Fruit fly (Drosophila melanogaster) whole organism, embryonic: ENCODE measurements around the gene CG11409.

ENCODE experiments used
- Adf1 ChIP-seq: fragments of 200-800 bp; sonication (Bioruptor generic); IDR thresholded peaks from 2 replicates; pipeline ENCODE4 v1.3.6; 2022; ENCODE audit warnings: missing biosample characterization, missing genetic modification characterization
- Antp ChIP-seq: fragments of 200-800 bp; sonication (Bioruptor generic); optimal IDR thresholded peaks from 3 replicates; lab custom pipeline; 2016; ENCODE audit warnings: missing biosample characterization, missing genetic modification characterization
- Asciz ChIP-seq: fragments of 200-800 bp; sonication (Bioruptor generic); optimal IDR thresholded peaks from 2 replicates; lab custom pipeline; 2017; ENCODE audit warnings: missing biosample characterization, mild to moderate bottlenecking, missing genetic modification characterization, missing genetic modification reagents
- CG10209 ChIP-seq: fragments of 200-800 bp; sonication (Bioruptor generic); optimal IDR thresholded peaks from 3 replicates; lab custom pipeline; 2017; ENCODE audit warnings: missing biosample characterization, mild to moderate bottlenecking, missing genetic modification characterization, missing genetic modification reagents
- CG11560 ChIP-seq: fragments of 200-800 bp; sonication (Bioruptor generic); IDR thresholded peaks from 3 replicates; pipeline ENCODE4 v1.3.6; 2022; ENCODE audit warnings: missing biosample characterization, missing genetic modification characterization
- CG12391 ChIP-seq: fragments of 200-800 bp; sonication (Bioruptor generic); optimal IDR thresholded peaks from 3 replicates; lab custom pipeline; 2018; ENCODE audit warnings: missing biosample characterization, mild to moderate bottlenecking, missing genetic modification characterization, moderate library complexity
- CG13287 ChIP-seq: fragments of 200-800 bp; sonication (Bioruptor generic); IDR thresholded peaks from 2 replicates; pipeline ENCODE4 v1.3.6; 2022; ENCODE audit warnings: missing biosample characterization, missing genetic modification characterization; ENCODE audit not compliant: partially characterized antibody
- CG13624 ChIP-seq: fragments of 200-800 bp; sonication (Bioruptor generic); optimal IDR thresholded peaks from 2 replicates; lab custom pipeline; 2016; ENCODE audit warnings: missing biosample characterization, missing genetic modification characterization
- CG14710 ChIP-seq: fragments of 200-800 bp; sonication (Bioruptor generic); optimal IDR thresholded peaks from 3 replicates; lab custom pipeline; 2019; ENCODE audit warnings: missing biosample characterization, mild to moderate bottlenecking, missing genetic modification characterization, moderate library complexity
- CG15073 ChIP-seq: fragments of 200-800 bp; sonication (Bioruptor generic); optimal IDR thresholded peaks from 2 replicates; lab custom pipeline; 2016; ENCODE audit warnings: missing biosample characterization, missing genetic modification characterization
- CG1603 ChIP-seq: fragments of 200-800 bp; sonication (Bioruptor generic); optimal IDR thresholded peaks from 2 replicates; lab custom pipeline; 2019; ENCODE audit warnings: missing biosample characterization, mild to moderate bottlenecking, missing genetic modification characterization, moderate library complexity
- CG17359 ChIP-seq: fragments of 200-800 bp; sonication (Bioruptor generic); optimal IDR thresholded peaks from 3 replicates; lab custom pipeline; 2018; ENCODE audit warnings: missing biosample characterization, mild to moderate bottlenecking, missing genetic modification characterization, moderate library complexity
- CG17829 ChIP-seq: fragments of 200-800 bp; optimal IDR thresholded peaks from 2 replicates; lab custom pipeline; 2019; ENCODE audit warnings: missing biosample characterization, mild to moderate bottlenecking, missing genetic modification characterization, moderate library complexity
- CG2129 ChIP-seq: fragments of 200-800 bp; sonication (Bioruptor generic); IDR thresholded peaks from 2 replicates; pipeline ENCODE4 v1.3.6; 2022; ENCODE audit warnings: missing biosample characterization, missing genetic modification characterization; ENCODE audit not compliant: partially characterized antibody
- CG2202 ChIP-seq: fragments of 200-800 bp; sonication (Bioruptor generic); optimal IDR thresholded peaks from 2 replicates; lab custom pipeline; 2018; ENCODE audit warnings: missing biosample characterization, mild to moderate bottlenecking, missing genetic modification characterization
- CG30020 ChIP-seq: fragments of 200-800 bp; optimal IDR thresholded peaks from 2 replicates; lab custom pipeline; 2019; ENCODE audit warnings: missing biosample characterization, mild to moderate bottlenecking, missing genetic modification characterization, moderate library complexity
- CG34422 ChIP-seq: fragments of 200-800 bp; sonication (Bioruptor generic); IDR thresholded peaks from 3 replicates; pipeline ENCODE4 v1.3.6; 2022; ENCODE audit warnings: missing biosample characterization, missing genetic modification characterization
- CG3847 ChIP-seq: fragments of 200-800 bp; sonication (Bioruptor generic); IDR thresholded peaks from 2 replicates; pipeline ENCODE4 v1.3.6; 2022; ENCODE audit warnings: missing biosample characterization, missing genetic modification characterization
- CG3995 ChIP-seq: fragments of 200-800 bp; sonication (Bioruptor generic); optimal IDR thresholded peaks from 3 replicates; lab custom pipeline; 2016; ENCODE audit warnings: missing biosample characterization, missing genetic modification characterization
- CG4360 ChIP-seq: fragments of 200-800 bp; sonication (Bioruptor generic); IDR thresholded peaks from 2 replicates; pipeline ENCODE4 v1.3.6; 2022; ENCODE audit warnings: missing biosample characterization, missing genetic modification characterization
- CkIIα-i1 ChIP-seq: fragments of 200-800 bp; sonication (Bioruptor generic); IDR thresholded peaks from 2 replicates; pipeline ENCODE4 v1.3.6; 2022; ENCODE audit warnings: missing biosample characterization, missing genetic modification characterization
- Deaf1 ChIP-seq: fragments of 200-800 bp; optimal IDR thresholded peaks from 3 replicates; lab custom pipeline; 2019; ENCODE audit warnings: missing biosample characterization, mild to moderate bottlenecking, missing genetic modification characterization, moderate library complexity
- Elba2 ChIP-seq: fragments of 200-800 bp; sonication (Bioruptor generic); optimal IDR thresholded peaks from 3 replicates; lab custom pipeline; 2016; ENCODE audit warnings: missing biosample characterization, missing genetic modification characterization
- Hey ChIP-seq: fragments of 200-800 bp; sonication (Bioruptor generic); optimal IDR thresholded peaks from 3 replicates; lab custom pipeline; 2018; ENCODE audit warnings: missing biosample characterization, mild to moderate bottlenecking, missing genetic modification characterization
- Hr39 ChIP-seq: fragments of >200 bp; optimal IDR thresholded peaks from 2 replicates; lab custom pipeline; 2017
- Oaz ChIP-seq: fragments of 200-800 bp; sonication (Bioruptor generic); IDR thresholded peaks from 2 replicates; pipeline ENCODE4 v1.3.6; 2022; ENCODE audit warnings: missing biosample characterization, missing genetic modification characterization
- Scr ChIP-seq: fragments of 200-800 bp; sonication (Bioruptor generic); IDR thresholded peaks from 2 replicates; pipeline ENCODE4 v1.3.6; 2022; ENCODE audit warnings: missing biosample characterization, missing genetic modification characterization; ENCODE audit not compliant: partially characterized antibody
- Side ChIP-seq: fragments of 200-800 bp; sonication (Bioruptor generic); optimal IDR thresholded peaks from 2 replicates; lab custom pipeline; 2016; ENCODE audit warnings: missing biosample characterization, missing genetic modification characterization
- Sry-δ ChIP-seq: fragments of 200-800 bp; sonication (Bioruptor generic); optimal IDR thresholded peaks from 2 replicates; lab custom pipeline; 2016; ENCODE audit warnings: missing biosample characterization, missing genetic modification characterization
- Ssrp ChIP-seq: fragments of 200-800 bp; sonication (Bioruptor generic); optimal IDR thresholded peaks from 2 replicates; lab custom pipeline; 2018; ENCODE audit warnings: missing biosample characterization, mild to moderate bottlenecking, missing genetic modification characterization, moderate library complexity
- ab ChIP-seq: fragments of 200-800 bp; sonication (Bioruptor generic); optimal IDR thresholded peaks from 2 replicates; lab custom pipeline; 2016; ENCODE audit warnings: missing biosample characterization, missing genetic modification characterization
- ara ChIP-seq: fragments of 200-800 bp; sonication (Bioruptor generic); IDR thresholded peaks from 2 replicates; pipeline ENCODE4 v1.3.6; 2022; ENCODE audit warnings: missing biosample characterization, missing genetic modification characterization
- bcd ChIP-seq: fragments of 200-800 bp; sonication (Bioruptor generic); optimal IDR thresholded peaks from 2 replicates; lab custom pipeline; 2017; ENCODE audit warnings: missing biosample characterization, mild to moderate bottlenecking, missing genetic modification characterization
- bowl ChIP-seq: fragments of 200-800 bp; sonication (Bioruptor generic); IDR thresholded peaks from 2 replicates; pipeline ENCODE4 v1.3.6; 2022; ENCODE audit warnings: missing biosample characterization, missing genetic modification characterization
- crol ChIP-seq: fragments of 200-800 bp; sonication (Bioruptor generic); IDR thresholded peaks from 2 replicates; pipeline ENCODE4 v1.3.6; 2022; ENCODE audit warnings: missing biosample characterization, missing genetic modification characterization
- dm ChIP-seq: fragments of 200-800 bp; sonication (Bioruptor generic); optimal IDR thresholded peaks from 3 replicates; lab custom pipeline; 2016; ENCODE audit warnings: missing biosample characterization, missing genetic modification characterization
- dpn ChIP-seq, 2 experiments: fragments of 200-800 bp; sonication (Bioruptor generic); optimal IDR thresholded peaks; 3 replicates each; lab custom pipeline; 2016; ENCODE audit warnings: missing biosample characterization in 2 of 2, missing genetic modification characterization in 2 of 2
- emc ChIP-seq: fragments of 200-800 bp; sonication (Bioruptor generic); optimal IDR thresholded peaks from 2 replicates; lab custom pipeline; 2016; ENCODE audit warnings: missing biosample characterization, missing genetic modification characterization
- fru ChIP-seq: fragments of >200 bp; optimal IDR thresholded peaks from 2 replicates; lab custom pipeline; 2017
- gsb ChIP-seq: fragments of 200-800 bp; sonication (Bioruptor generic); IDR thresholded peaks from 2 replicates; pipeline ENCODE4 v1.3.6; 2022; ENCODE audit warnings: missing biosample characterization, missing genetic modification characterization
- hb ChIP-seq: fragments of 200-800 bp; sonication (Bioruptor generic); IDR thresholded peaks from 3 replicates; pipeline ENCODE4 v1.3.6; 2022; ENCODE audit warnings: missing biosample characterization, missing genetic modification characterization; ENCODE audit not compliant: partially characterized antibody
- pan ChIP-seq, 4 experiments: fragments of >200 bp in 3 of 4; fragments of 200-800 bp in 1 of 4; sonication (Bioruptor generic) in 1 of 4; optimal IDR thresholded peaks in 3 of 4; IDR thresholded peaks in 1 of 4; 2 replicates each; pipeline versions ENCODE4 v1.3.6 to Lab custom; 2017 to 2022; ENCODE audit warnings: missing biosample characterization in 2 of 4, missing genetic modification characterization in 2 of 4, mixed read lengths in 1 of 4
- peb ChIP-seq: fragments of 200-800 bp; sonication (Bioruptor generic); IDR thresholded peaks from 2 replicates; pipeline ENCODE4 v1.3.6; 2022; ENCODE audit warnings: missing biosample characterization, missing genetic modification characterization
- sc ChIP-seq, 3 experiments: fragments of >200 bp in 2 of 3; fragments of 200-800 bp in 1 of 3; sonication (Bioruptor generic) in 1 of 3; optimal IDR thresholded peaks; 2 replicates in 2 of 3; 3 replicates in 1 of 3; lab custom pipeline; 2017; ENCODE audit warnings: mild to moderate bottlenecking in 1 of 3, missing biosample characterization in 1 of 3, missing genetic modification characterization in 1 of 3, missing genetic modification reagents in 1 of 3
- shn ChIP-seq: fragments of 200-800 bp; sonication (Bioruptor generic); optimal IDR thresholded peaks from 3 replicates; lab custom pipeline; 2016; ENCODE audit warnings: missing biosample characterization, missing genetic modification characterization
- tap ChIP-seq: fragments of 200-800 bp; optimal IDR thresholded peaks from 3 replicates; lab custom pipeline; 2019; ENCODE audit warnings: missing biosample characterization, mild to moderate bottlenecking, missing genetic modification characterization, moderate library complexity
- tin ChIP-seq: fragments of 200-800 bp; sonication (Bioruptor generic); optimal IDR thresholded peaks from 3 replicates; lab custom pipeline; 2016; ENCODE audit warnings: missing biosample characterization, missing genetic modification characterization
- tll ChIP-seq, 2 experiments: fragments of 200-800 bp in 1 of 2; fragments of >200 bp in 1 of 2; sonication (Bioruptor generic) in 1 of 2; optimal IDR thresholded peaks; 2 replicates each; lab custom pipeline; 2017 to 2019; ENCODE audit warnings: missing biosample characterization in 2 of 2, missing genetic modification characterization in 2 of 2, mild to moderate bottlenecking in 1 of 2, moderate library complexity in 1 of 2
- unpg ChIP-seq: fragments of 200-800 bp; sonication (Bioruptor generic); optimal IDR thresholded peaks from 3 replicates; lab custom pipeline; 2018; ENCODE audit warnings: missing biosample characterization, mild to moderate bottlenecking, missing genetic modification characterization, moderate library complexity
- usp ChIP-seq: fragments of >200 bp; optimal IDR thresholded peaks from 2 replicates; lab custom pipeline; 2017; ENCODE audit warnings: missing biosample characterization, missing genetic modification characterization
- z ChIP-seq: fragments of 200-800 bp; sonication (Bioruptor generic); IDR thresholded peaks from 3 replicates; pipeline ENCODE4 v1.3.6; 2022; ENCODE audit warnings: missing biosample characterization, missing genetic modification characterization

CG11409 gene

dm6 chrX:1349255-1349654, 7.9 kb upstream of the CG11409 start, which contains the start of gene MTPAP (continued):
- no peak for TF ChIP-seq crol (GFP tag; lab: Robert Waterston, UW)
- TF ChIP-seq CG30020 (tag; lab: Kevin White, UChicago), result no peak
- TF ChIP-seq bowl, result no peak
- peak; percentile 30 for TF ChIP-seq CG17829 (tag; lab: Kevin White, UChicago)
- no peak for TF ChIP-seq CG10209 (GFP tag; lab: Kevin White, UChicago)
- TF ChIP-seq Deaf1 (tag; lab: Kevin White, UChicago), result no peak
- TF ChIP-seq tll (GFP tag; optimal IDR thresholded peaks at IDR 0.05; lab: Kevin White, UChicago), result peak in 1 of 2 experiments; percentile 6
- TF ChIP-seq CG4360, result no peak
- peak; percentile 72 for TF ChIP-seq hb
- TF ChIP-seq CG2129 (GFP tag; lab: Robert Waterston, UW), result 0 out of 2 replicates have a peak, but pooled peaks have one; percentile 17
- peak; percentile 71 for TF ChIP-seq dm
- no peak for TF ChIP-seq peb (GFP tag; lab: Robert Waterston, UW)
- no peak for TF ChIP-seq Adf1 (GFP tag; lab: Robert Waterston, UW)
- no peak for TF ChIP-seq pan (optimal IDR thresholded peaks at IDR 0.05; lab: Kevin White, UChicago)
- TF ChIP-seq pan (GFP tag; optimal IDR thresholded peaks at IDR 0.05 in 1 of 2, IDR thresholded peaks at IDR 0.05 in 1 of 2), result no peak
- no peak for TF ChIP-seq shn (GFP tag; lab: Kevin White, UChicago)
- TF ChIP-seq Hr39 (lab: Kevin White, UChicago), result no peak
- TF ChIP-seq CG17359 (tag; lab: Kevin White, UChicago), result no peak
- TF ChIP-seq CG11560, result peak; percentile 53; the same call in 1 of the 3 replicates
- peak; percentile 14 for TF ChIP-seq Antp (GFP tag; lab: Kevin White, UChicago)
- TF ChIP-seq usp (GFP tag; lab: Kevin White, UChicago), result no peak
- TF ChIP-seq CG15073 (GFP tag; lab: Kevin White, UChicago), result no peak
- peak; percentile 74 for TF ChIP-seq CG13287 (GFP tag; lab: Robert Waterston, UW)
- TF ChIP-seq CG2202 (tag; lab: Kevin White, UChicago), result no peak
- no peak for TF ChIP-seq Side
- TF ChIP-seq CG34422 (GFP tag; lab: Robert Waterston, UW), result peak; percentile 66; the same call in 2 of the 3 replicates
- peak in 1 of 2 experiments; percentile 39 for TF ChIP-seq dpn (GFP tag; optimal IDR thresholded peaks at IDR 0.05; lab: Kevin White, UChicago)
- no peak for TF ChIP-seq tap (tag; lab: Kevin White, UChicago)
- no peak for TF ChIP-seq CG3995 (GFP tag; lab: Kevin White, UChicago)
- no peak for TF ChIP-seq tin (GFP tag; lab: Kevin White, UChicago)
- TF ChIP-seq Scr, result peak; percentile 70
- TF ChIP-seq Hey, result no peak
- no peak for TF ChIP-seq sc (optimal IDR thresholded peaks at IDR 0.05; lab: Kevin White, UChicago)
- no peak for TF ChIP-seq sc (GFP tag; optimal IDR thresholded peaks at IDR 0.05; lab: Kevin White, UChicago)
- TF ChIP-seq emc, result no peak
- no peak for TF ChIP-seq unpg (GFP tag; lab: Kevin White, UChicago)
- no peak for TF ChIP-seq Elba2
- TF ChIP-seq ara, result no peak
- no peak for TF ChIP-seq Ssrp
- no peak for TF ChIP-seq CG12391 (tag; lab: Kevin White, UChicago)
- TF ChIP-seq CG14710 (tag; lab: Kevin White, UChicago), result peak; percentile 57
- TF ChIP-seq gsb (GFP tag; lab: Robert Waterston, UW), result no peak
- TF ChIP-seq Asciz (GFP tag; lab: Kevin White, UChicago), result no peak
- no peak for TF ChIP-seq z
- TF ChIP-seq Sry-δ (GFP tag; lab: Kevin White, UChicago), result peak; percentile 69
- TF ChIP-seq fru (lab: Kevin White, UChicago), result no peak
- TF ChIP-seq CG13624 (GFP tag; lab: Kevin White, UChicago), result no peak
- no peak for TF ChIP-seq CkIIα-i1 (GFP tag; lab: Robert Waterston, UW)
- no peak for TF ChIP-seq Oaz (GFP tag; lab: Robert Waterston, UW)
- no peak for TF ChIP-seq CG3847
- TF ChIP-seq ab, result no peak
- TF ChIP-seq bcd (GFP tag; lab: Kevin White, UChicago), result no peak
- TF ChIP-seq CG1603 (tag; lab: Kevin White, UChicago), result no peak
